Fruit fly (Drosophila melanogaster): ENCODE results near the gene CG7115.
A peak's percentile ranks its signal among the peaks of the same experiment; 100 is the strongest.

CG7115 gene

dm6 chr2L:7777979-7778692 is 42.8 kb upstream of the CG7115 start, which contains the start of gene CG7179 (continued):
- TF ChIP-seq CG34376 (GFP tag; optimal IDR thresholded peaks at IDR 0.05): peak; percentile 5
- TF ChIP-seq CG15011 (GFP tag; optimal IDR thresholded peaks at IDR 0.05): peak; percentile 33
- peak; percentile 38 for TF ChIP-seq HHEX (GFP tag; optimal IDR thresholded peaks at IDR 0.05)
- peak; percentile 21 for TF ChIP-seq CG6813 (GFP tag; optimal IDR thresholded peaks at IDR 0.05)
- TF ChIP-seq CG12071 (GFP tag; optimal IDR thresholded peaks at IDR 0.05): peak; percentile 26
- no peak for TF ChIP-seq CG34224 (GFP tag; IDR thresholded peaks at IDR 0.05; ENCODE audit: partially characterized antibody)
- TF ChIP-seq CG11560 (tag; IDR thresholded peaks at IDR 0.05): no peak
- no peak for TF ChIP-seq CG17612 (GFP tag; IDR thresholded peaks at IDR 0.05)
- no peak for TF ChIP-seq CG2129 (GFP tag; IDR thresholded peaks at IDR 0.05; ENCODE audit: partially characterized antibody)
- peak; percentile 57 for TF ChIP-seq Fer3 (tag; optimal IDR thresholded peaks at IDR 0.05)
- TF ChIP-seq ro (GFP tag; IDR thresholded peaks at IDR 0.05): no peak
- peak in 1 of 2 experiments; percentile 62 for TF ChIP-seq Pdp1 (GFP tag; optimal IDR thresholded peaks at IDR 0.05)
- no peak for TF ChIP-seq bbx (GFP tag; IDR thresholded peaks at IDR 0.05; ENCODE audit: partially characterized antibody)
- no peak for TF ChIP-seq kah (GFP tag; optimal IDR thresholded peaks at IDR 0.05)
- no peak for TF ChIP-seq usp (GFP tag; optimal IDR thresholded peaks at IDR 0.05)
- no peak for TF ChIP-seq da (GFP tag; optimal IDR thresholded peaks at IDR 0.05)
- no peak for TF ChIP-seq Mes4 (GFP tag; optimal IDR thresholded peaks at IDR 0.05)
- no peak for TF ChIP-seq CG11696 (GFP tag; IDR thresholded peaks at IDR 0.05)
- peak; percentile 5 for TF ChIP-seq Sox100B (GFP tag; optimal IDR thresholded peaks at IDR 0.05)

DNA sequence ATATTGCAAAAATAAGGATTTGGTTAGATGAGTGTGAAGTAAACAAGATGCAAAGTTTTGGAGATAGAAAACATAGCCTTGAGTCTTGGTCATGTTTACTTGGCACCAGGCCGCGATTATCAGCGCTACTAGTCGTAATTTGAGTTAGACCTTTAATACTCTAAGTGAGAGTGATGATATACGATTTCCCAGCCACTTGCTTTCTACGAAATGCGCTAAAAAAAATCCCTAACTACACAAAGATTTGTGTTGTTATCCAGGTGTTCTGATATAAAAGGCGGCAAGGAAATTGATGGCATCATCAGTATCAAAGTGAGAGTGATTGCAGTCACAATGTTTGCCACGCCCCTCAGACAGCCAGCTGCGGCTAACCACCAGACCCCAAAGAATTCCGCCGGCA is 41.2 kb upstream of the CG7115 start, which contains the start of gene Uro:
TSS of gene Uro (plus strand) at position 301 of the 400 bp plus-strand sequence.
- TF ChIP-seq CG42726 (GFP tag; IDR thresholded peaks at IDR 0.05; ENCODE audit: partially characterized antibody) (no peak), sens (GFP tag) (peak; percentile 18)

- TF ChIP-seq Hmr (GFP tag; optimal IDR thresholded peaks at IDR 0.05): no peak
- TF ChIP-seq Hr51 (GFP tag; optimal IDR thresholded peaks at IDR 0.05): no peak
- TF ChIP-seq CG18476 (GFP tag; optimal IDR thresholded peaks at IDR 0.05): no peak
- TF ChIP-seq CG3838 (GFP tag; optimal IDR thresholded peaks at IDR 0.05): no peak
- no peak for TF ChIP-seq Bdp1 (GFP tag; optimal IDR thresholded peaks at IDR 0.05)
- TF ChIP-seq Ets65A (GFP tag): no peak
- no peak for TF ChIP-seq sc (optimal IDR thresholded peaks at IDR 0.05)
- no peak for TF ChIP-seq sc (GFP tag; optimal IDR thresholded peaks at IDR 0.05)
Measured at dm6 chr2L:7781165-7781564, 39.8 kb upstream of the CG7115 start, which contains the start of gene CG7164. Gene CG7164 (plus strand): TSS chr2L:7781465.

dm6 chr2L:7782788-7783401 is 38.1 kb upstream of the CG7115 start, which contains the start of gene Brd7-9:
Gene Brd7-9 (plus strand): TSS chr2L:7782865.
- no peak for TF ChIP-seq Myb (GFP tag; optimal IDR thresholded peaks at IDR 0.05)
- TF ChIP-seq CG8765 (GFP tag; IDR thresholded peaks at IDR 0.05): peak; percentile 45; the same call in 1 of the 2 replicates
- no peak for TF ChIP-seq CG15696 (tag; optimal IDR thresholded peaks at IDR 0.05)
- no peak for TF ChIP-seq Hr78 (GFP tag; optimal IDR thresholded peaks at IDR 0.05)
- peak; percentile 12 for TF ChIP-seq Jarid2 (GFP tag; optimal IDR thresholded peaks at IDR 0.05)
- TF ChIP-seq aop (GFP tag; IDR thresholded peaks at IDR 0.05): no peak
- TF ChIP-seq CG3726 (GFP tag; IDR thresholded peaks at IDR 0.05): peak; percentile 72; the same call in 1 of the 3 replicates
- TF ChIP-seq Ada2b (GFP tag; IDR thresholded peaks at IDR 0.05): peak; percentile 65
- no peak for TF ChIP-seq Hey (tag; optimal IDR thresholded peaks at IDR 0.05)
- TF ChIP-seq CG4360 (GFP tag; IDR thresholded peaks at IDR 0.05): 0 out of 2 replicates have a peak, but pooled peaks have one; percentile 6
- TF ChIP-seq stwl (tag; optimal IDR thresholded peaks at IDR 0.05): peak; percentile 88
- TF ChIP-seq Usf (GFP tag; optimal IDR thresholded peaks at IDR 0.05): peak; percentile 15
- peak; percentile 79 for TF ChIP-seq PHDP (tag; optimal IDR thresholded peaks at IDR 0.05)
- peak; percentile 10 for TF ChIP-seq Sry-β (GFP tag; optimal IDR thresholded peaks at IDR 0.05)
- TF ChIP-seq CG11696 (GFP tag; IDR thresholded peaks at IDR 0.05): peak; percentile 78
- peak; percentile 79 for TF ChIP-seq sob (GFP tag; IDR thresholded peaks at IDR 0.05)
- TF ChIP-seq mld (GFP tag; IDR thresholded peaks at IDR 0.05; ENCODE audit: partially characterized antibody): no peak
